Worm (Caenorhabditis elegans) whole organism, L1 larva: ENCODE data around the gene nhr-87.
A peak's percentile ranks its signal among the peaks of the same experiment; 100 is the strongest.

Experiments used
- ceh-63 ChIP-seq: fragments of 200-800 bp; sonication (Bioruptor generic); optimal IDR thresholded peaks from 2 replicates; lab custom pipeline; 2018; ENCODE audit warnings: mild to moderate bottlenecking, missing genetic modification characterization, missing compliant biosample characterization
- nhr-11 ChIP-seq: fragments of 150-350 bp; optimal IDR thresholded peaks from 2 replicates; lab custom pipeline; 2014; ENCODE audit warnings: missing biosample characterization, missing genetic modification characterization
- nhr-76 ChIP-seq: sonication (generic microtip); optimal IDR thresholded peaks from 2 replicates; lab custom pipeline; 2017; ENCODE audit warnings: missing biosample characterization, missing genetic modification characterization
- nhr-77 ChIP-seq: fragments of 150-350 bp; optimal IDR thresholded peaks from 2 replicates; lab custom pipeline; 2014; ENCODE audit warnings: missing biosample characterization, missing genetic modification characterization
- nhr-85 ChIP-seq: sonication (generic microtip); peaks from one replicate; lab custom pipeline; 2016; ENCODE audit warnings: missing genetic modification characterization, inconsistent platforms, missing compliant biosample characterization
- snpc-4 ChIP-seq: fragments of 150-350 bp; optimal IDR thresholded peaks from 2 replicates; lab custom pipeline; 2014; ENCODE audit warnings: missing biosample characterization, missing genetic modification characterization
- sptf-1 ChIP-seq: fragments of 150-350 bp; optimal IDR thresholded peaks from 2 replicates; lab custom pipeline; 2014; ENCODE audit warnings: missing biosample characterization, missing genetic modification characterization
- unc-130 ChIP-seq: fragments of 150-350 bp; optimal IDR thresholded peaks from 2 replicates; lab custom pipeline; 2017; ENCODE audit warnings: missing biosample characterization, missing genetic modification characterization, inconsistent platforms
- ztf-4 ChIP-seq: fragments of 150-350 bp; optimal IDR thresholded peaks from 2 replicates; lab custom pipeline; 2014; ENCODE audit warnings: missing biosample characterization, missing genetic modification characterization

- TF ChIP-seq ceh-63 (GFP tag; lab: Kevin White, UChicago) (no peak), nhr-77 (no peak), nhr-76 (tag; lab: Kevin White, UChicago) (no peak), nhr-11 (no peak), snpc-4 (tag; lab: Kevin White, UChicago) (no peak), nhr-85 (tag; lab: Kevin White, UChicago) (peak; percentile 77), unc-130 (tag; lab: Kevin White, UChicago) (no peak), sptf-1 (no peak), ztf-4 (no peak)
These were observed 31.5 kb downstream of the nhr-87 start for ce11 chrIV:1655312-1655711.
